Worm (Caenorhabditis elegans): ENCODE data around the gene cyp-29A2.

- TF ChIP-seq nhr-76 (tag; optimal IDR thresholded peaks at IDR 0.05) (no peak), unc-39 (tag; optimal IDR thresholded peaks at IDR 0.05) (no peak), cnd-1 (tag; optimal IDR thresholded peaks at IDR 0.05) (no peak), bed-3 (GFP tag; optimal IDR thresholded peaks at IDR 0.05) (no peak), lsy-2 (tag; optimal IDR thresholded peaks at IDR 0.05) (no peak), mls-2 (tag; optimal IDR thresholded peaks at IDR 0.05) (no peak), ceh-39 (tag; optimal IDR thresholded peaks at IDR 0.05) (no peak), elt-3 (tag; optimal IDR thresholded peaks at IDR 0.05) (no peak), tbx-8 (GFP tag; optimal IDR thresholded peaks at IDR 0.05) (no peak), snpc-4 (tag; optimal IDR thresholded peaks at IDR 0.05) (no peak), nhr-12 (tag; optimal IDR thresholded peaks at IDR 0.05) (no peak), lin-13 (tag; optimal IDR thresholded peaks at IDR 0.05) (no peak), nhr-237 (tag; optimal IDR thresholded peaks at IDR 0.05) (no peak)
These were observed 2.8 kb upstream of the cyp-29A2 start for ce11 chrV:11214569-11214968.

Data from whole organism, mixed stage, embryonic.